Fruit fly (Drosophila melanogaster) whole organism, wandering third instar larva: ENCODE data around the gene CG7300.

Experiments
- GATAd ChIP-seq: sonication (Bioruptor generic); optimal IDR thresholded peaks from 2 replicates; lab custom pipeline; 2016; ENCODE audit warnings: missing biosample characterization, missing genetic modification characterization
- Hr78 ChIP-seq: fragments of >200 bp; optimal IDR thresholded peaks from 2 replicates; lab custom pipeline; 2017; ENCODE audit warnings: missing biosample characterization, missing genetic modification characterization
- Myc ChIP-seq: fragments of >200 bp; optimal IDR thresholded peaks from 2 replicates; lab custom pipeline; 2017
- br ChIP-seq: fragments of 200-800 bp; sonication (Bioruptor generic); optimal IDR thresholded peaks from 2 replicates; lab custom pipeline; 2016; ENCODE audit warnings: missing biosample characterization, missing genetic modification characterization
- dmrt93B ChIP-seq: fragments of 200-800 bp; sonication (Bioruptor generic); optimal IDR thresholded peaks from 2 replicates; lab custom pipeline; 2018; ENCODE audit warnings: missing biosample characterization, mild to moderate bottlenecking, missing genetic modification characterization
- ey ChIP-seq: fragments of 200-800 bp; sonication (Bioruptor generic); optimal IDR thresholded peaks from 2 replicates; lab custom pipeline; 2016; ENCODE audit warnings: missing biosample characterization, missing genetic modification characterization
- h ChIP-seq: fragments of 200-800 bp; sonication (Bioruptor generic); optimal IDR thresholded peaks from 3 replicates; lab custom pipeline; 2016; ENCODE audit warnings: missing biosample characterization, mild to moderate bottlenecking, missing genetic modification characterization
- pan ChIP-seq: fragments of >200 bp; optimal IDR thresholded peaks from 2 replicates; lab custom pipeline; 2017
- psq ChIP-seq: fragments of 200-800 bp; sonication (Bioruptor generic); optimal IDR thresholded peaks from 3 replicates; lab custom pipeline; 2017; ENCODE audit warnings: missing biosample characterization, mild to moderate bottlenecking, missing genetic modification characterization, moderate library complexity
- sage ChIP-seq: fragments of 200-800 bp; sonication (Bioruptor generic); optimal IDR thresholded peaks from 2 replicates; lab custom pipeline; 2016; ENCODE audit warnings: missing biosample characterization, mild to moderate bottlenecking, missing genetic modification characterization
- usp ChIP-seq: fragments of >200 bp; optimal IDR thresholded peaks from 2 replicates; lab custom pipeline; 2017; ENCODE audit warnings: missing biosample characterization, missing genetic modification characterization

DNA sequence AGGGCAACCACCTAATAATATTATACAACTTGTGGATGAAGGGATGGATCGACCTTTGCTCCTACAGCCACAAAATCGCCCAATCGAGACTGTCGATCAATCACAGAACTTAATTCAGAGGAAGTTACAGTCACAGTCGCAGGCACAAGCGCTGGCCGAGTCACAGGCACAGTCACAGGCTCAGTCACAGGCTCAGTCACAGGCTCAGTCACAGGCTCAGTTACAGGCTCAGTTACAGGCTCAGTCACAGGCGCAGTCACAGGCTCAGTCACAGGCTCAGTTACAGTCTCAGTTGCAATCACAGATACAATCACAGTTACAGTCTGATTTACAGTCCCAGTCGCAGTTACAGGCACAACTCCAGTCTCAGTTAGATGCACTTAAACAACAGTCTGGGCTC lies 51.1 kb downstream of the CG7300 start:
- no peak for TF ChIP-seq pan (lab: Kevin White, UChicago)
- no peak for TF ChIP-seq br (GFP tag; lab: Kevin White, UChicago)
- no peak for TF ChIP-seq Hr78 (GFP tag; lab: Kevin White, UChicago)
- no peak for TF ChIP-seq usp (GFP tag; lab: Kevin White, UChicago)
- TF ChIP-seq GATAd (GFP tag; lab: Kevin White, UChicago), result no peak
- no peak for TF ChIP-seq h (GFP tag; lab: Kevin White, UChicago)
- TF ChIP-seq psq, result no peak
- no peak for TF ChIP-seq sage
- TF ChIP-seq ey, result no peak
- no peak for TF ChIP-seq Myc (lab: Kevin White, UChicago)
- TF ChIP-seq dmrt93B (GFP tag; lab: Kevin White, UChicago), result no peak
